Fruit fly (Drosophila melanogaster) whole organism, embryonic: ENCODE measurements around the gene CG46059.

ENCODE experiments used
- Adf1 ChIP-seq: fragments of 200-800 bp; sonication (Bioruptor generic); IDR thresholded peaks from 2 replicates; pipeline ENCODE4 v1.3.6; 2022; ENCODE audit warnings: missing biosample characterization, missing genetic modification characterization
- Antp ChIP-seq: fragments of 200-800 bp; sonication (Bioruptor generic); optimal IDR thresholded peaks from 3 replicates; lab custom pipeline; 2016; ENCODE audit warnings: missing biosample characterization, missing genetic modification characterization
- Atf-2 ChIP-seq: fragments of 200-800 bp; sonication (Bioruptor generic); optimal IDR thresholded peaks from 2 replicates; lab custom pipeline; 2016; ENCODE audit warnings: missing biosample characterization, missing genetic modification characterization
- B-H2 ChIP-seq: fragments of 200-800 bp; sonication (Bioruptor generic); optimal IDR thresholded peaks from 2 replicates; lab custom pipeline; 2018; ENCODE audit warnings: missing biosample characterization, mild to moderate bottlenecking, missing genetic modification characterization
- CG11695 ChIP-seq: fragments of 200-800 bp; sonication (Bioruptor generic); IDR thresholded peaks from 3 replicates; pipeline ENCODE4 v1.3.6; 2022; ENCODE audit warnings: missing biosample characterization, missing genetic modification characterization
- CG12219 ChIP-seq: fragments of 200-800 bp; sonication (Bioruptor generic); optimal IDR thresholded peaks from 3 replicates; lab custom pipeline; 2018; ENCODE audit warnings: missing biosample characterization, mild to moderate bottlenecking, missing genetic modification characterization
- CG13424 ChIP-seq: fragments of 200-800 bp; sonication (Bioruptor generic); optimal IDR thresholded peaks from 2 replicates; lab custom pipeline; 2019; ENCODE audit warnings: missing biosample characterization, mild to moderate bottlenecking, missing genetic modification characterization, moderate library complexity
- CG2875 ChIP-seq: fragments of 200-800 bp; sonication (Bioruptor generic); optimal IDR thresholded peaks from 2 replicates; lab custom pipeline; 2017; ENCODE audit warnings: missing biosample characterization, mild to moderate bottlenecking, missing genetic modification characterization, missing genetic modification reagents
- CG31441 ChIP-seq: fragments of 200-800 bp; sonication (Bioruptor generic); IDR thresholded peaks from 2 replicates; pipeline ENCODE4 v1.3.6; 2022; ENCODE audit warnings: missing biosample characterization, missing genetic modification characterization
- CG4282 ChIP-seq: fragments of 200-800 bp; sonication (Bioruptor generic); optimal IDR thresholded peaks from 2 replicates; lab custom pipeline; 2016; ENCODE audit warnings: missing biosample characterization, missing genetic modification characterization
- CG4617 ChIP-seq: fragments of 200-800 bp; sonication (Bioruptor generic); optimal IDR thresholded peaks from 3 replicates; lab custom pipeline; 2016; ENCODE audit warnings: missing biosample characterization, missing genetic modification characterization, borderline replicate concordance
- CG4820 ChIP-seq: fragments of 200-800 bp; sonication (Bioruptor generic); optimal IDR thresholded peaks from 3 replicates; lab custom pipeline; 2016; ENCODE audit warnings: missing biosample characterization, missing genetic modification characterization
- CG6254 ChIP-seq: fragments of 200-800 bp; sonication (Bioruptor generic); optimal IDR thresholded peaks from 3 replicates; lab custom pipeline; 2017; ENCODE audit warnings: mild to moderate bottlenecking, missing biosample characterization, missing genetic modification reagents, missing genetic modification characterization
- CG6813 ChIP-seq: fragments of 200-800 bp; sonication (Bioruptor generic); optimal IDR thresholded peaks from 2 replicates; lab custom pipeline; 2017; ENCODE audit warnings: missing biosample characterization, missing genetic modification characterization, mild to moderate bottlenecking, moderate library complexity, missing genetic modification reagents
- CG7839 ChIP-seq: fragments of 200-800 bp; sonication (Bioruptor generic); optimal IDR thresholded peaks from 3 replicates; lab custom pipeline; 2018; ENCODE audit warnings: missing biosample characterization, mild to moderate bottlenecking, missing genetic modification characterization, moderate library complexity
- Camta ChIP-seq: fragments of 200-800 bp; sonication (Bioruptor generic); optimal IDR thresholded peaks from 2 replicates; lab custom pipeline; 2016; ENCODE audit warnings: missing biosample characterization, missing genetic modification characterization
- Dip3 ChIP-seq: fragments of 200-800 bp; sonication (Bioruptor generic); optimal IDR thresholded peaks from 3 replicates; lab custom pipeline; 2016; ENCODE audit warnings: missing biosample characterization, missing genetic modification characterization
- Fer2 ChIP-seq: fragments of 200-800 bp; sonication (Bioruptor generic); optimal IDR thresholded peaks from 2 replicates; lab custom pipeline; 2018; ENCODE audit warnings: missing biosample characterization, mild to moderate bottlenecking, missing genetic modification characterization, moderate library complexity
- Lpt ChIP-seq: fragments of >200 bp; optimal IDR thresholded peaks from 2 replicates; lab custom pipeline; 2018; ENCODE audit warnings: missing biosample characterization, missing genetic modification characterization
- Mrtf ChIP-seq: fragments of 200-800 bp; sonication (Bioruptor generic); IDR thresholded peaks from 3 replicates; pipeline ENCODE4 v1.3.6; 2022; ENCODE audit warnings: missing biosample characterization, missing genetic modification characterization
- NC2α ChIP-seq: fragments of 200-800 bp; sonication (Bioruptor generic); optimal IDR thresholded peaks from 2 replicates; lab custom pipeline; 2016; ENCODE audit warnings: missing biosample characterization, missing genetic modification characterization
- Taf1 ChIP-seq: fragments of 200-800 bp; sonication (Bioruptor generic); IDR thresholded peaks from 2 replicates; pipeline ENCODE4 v1.3.6; 2022; ENCODE audit warnings: missing biosample characterization, missing genetic modification characterization
- al ChIP-seq: fragments of 200-800 bp; sonication (Bioruptor generic); IDR thresholded peaks from 2 replicates; pipeline ENCODE4 v1.3.6; 2022; ENCODE audit warnings: missing biosample characterization, missing genetic modification characterization
- amos ChIP-seq: fragments of 200-800 bp; sonication (Bioruptor generic); IDR thresholded peaks from 2 replicates; pipeline ENCODE4 v1.3.6; 2022; ENCODE audit warnings: missing biosample characterization, missing genetic modification characterization; ENCODE audit not compliant: partially characterized antibody
- ara ChIP-seq: fragments of 200-800 bp; sonication (Bioruptor generic); IDR thresholded peaks from 2 replicates; pipeline ENCODE4 v1.3.6; 2022; ENCODE audit warnings: missing biosample characterization, missing genetic modification characterization
- ash1 ChIP-seq: fragments of 200-800 bp; sonication (Bioruptor generic); optimal IDR thresholded peaks from 2 replicates; lab custom pipeline; 2018; ENCODE audit warnings: missing biosample characterization, mild to moderate bottlenecking, missing genetic modification characterization
- bigmax ChIP-seq: fragments of 200-800 bp; sonication (Bioruptor generic); optimal IDR thresholded peaks from 2 replicates; lab custom pipeline; 2018; ENCODE audit warnings: missing biosample characterization, mild to moderate bottlenecking, missing genetic modification characterization
- btn ChIP-seq: fragments of 200-800 bp; sonication (Bioruptor generic); optimal IDR thresholded peaks from 2 replicates; lab custom pipeline; 2016; ENCODE audit warnings: missing biosample characterization, missing genetic modification characterization
- caup ChIP-seq: fragments of 200-800 bp; sonication (Bioruptor generic); optimal IDR thresholded peaks from 3 replicates; lab custom pipeline; 2017; ENCODE audit warnings: missing biosample characterization, mild to moderate bottlenecking, missing genetic modification characterization, moderate library complexity; ENCODE audit not compliant: severe bottlenecking
- crol ChIP-seq: fragments of 200-800 bp; sonication (Bioruptor generic); IDR thresholded peaks from 2 replicates; pipeline ENCODE4 v1.3.6; 2022; ENCODE audit warnings: missing biosample characterization, missing genetic modification characterization
- esg ChIP-seq: fragments of 200-800 bp; sonication (Bioruptor generic); conservative IDR thresholded peaks from 2 replicates; pipeline ENCODE4 v1.3.6; 2022; ENCODE audit warnings: missing biosample characterization, missing genetic modification characterization
- gem ChIP-seq: fragments of 200-800 bp; sonication (Bioruptor generic); optimal IDR thresholded peaks from 2 replicates; lab custom pipeline; 2019; ENCODE audit warnings: missing biosample characterization, mild to moderate bottlenecking, missing genetic modification characterization, moderate library complexity
- gfzf ChIP-seq: fragments of 200-800 bp; sonication (Bioruptor generic); optimal IDR thresholded peaks from 2 replicates; lab custom pipeline; 2016; ENCODE audit warnings: missing biosample characterization, mild to moderate bottlenecking, missing genetic modification characterization, moderate library complexity
- gsb ChIP-seq: fragments of 200-800 bp; sonication (Bioruptor generic); IDR thresholded peaks from 2 replicates; pipeline ENCODE4 v1.3.6; 2022; ENCODE audit warnings: missing biosample characterization, missing genetic modification characterization
- ham ChIP-seq: fragments of 200-800 bp; sonication (Bioruptor generic); IDR thresholded peaks from 2 replicates; pipeline ENCODE4 v1.3.6; 2022; ENCODE audit warnings: missing biosample characterization, missing genetic modification characterization
- lilli ChIP-seq: fragments of 200-800 bp; sonication (Bioruptor generic); optimal IDR thresholded peaks from 3 replicates; lab custom pipeline; 2016; ENCODE audit warnings: missing biosample characterization, missing genetic modification characterization
- org-1 ChIP-seq: fragments of 200-800 bp; sonication (Bioruptor generic); optimal IDR thresholded peaks from 2 replicates; lab custom pipeline; 2017; ENCODE audit warnings: missing biosample characterization, missing genetic modification characterization
- ro ChIP-seq: fragments of 200-800 bp; sonication (Bioruptor generic); IDR thresholded peaks from 2 replicates; pipeline ENCODE4 v1.3.6; 2022; ENCODE audit warnings: missing biosample characterization, missing genetic modification characterization
- sc ChIP-seq, 3 experiments: fragments of >200 bp in 2 of 3; fragments of 200-800 bp in 1 of 3; sonication (Bioruptor generic) in 1 of 3; optimal IDR thresholded peaks; 2 replicates in 2 of 3; 3 replicates in 1 of 3; lab custom pipeline; 2017; ENCODE audit warnings: mild to moderate bottlenecking in 1 of 3, missing biosample characterization in 1 of 3, missing genetic modification characterization in 1 of 3, missing genetic modification reagents in 1 of 3
- sd ChIP-seq: fragments of 200-800 bp; sonication (Bioruptor generic); optimal IDR thresholded peaks from 3 replicates; lab custom pipeline; 2018; ENCODE audit warnings: missing biosample characterization, mild to moderate bottlenecking, missing genetic modification characterization, moderate library complexity
- sna ChIP-seq: fragments of 200-800 bp; sonication (Bioruptor generic); IDR thresholded peaks from 2 replicates; pipeline ENCODE4 v1.3.6; 2022; ENCODE audit warnings: missing biosample characterization, missing genetic modification characterization; ENCODE audit not compliant: partially characterized antibody
- sob ChIP-seq: fragments of 200-800 bp; sonication (Bioruptor generic); IDR thresholded peaks from 2 replicates; pipeline ENCODE4 v1.3.6; 2022; ENCODE audit warnings: missing biosample characterization, missing genetic modification characterization
- sqz ChIP-seq: fragments of 200-800 bp; sonication (Bioruptor generic); optimal IDR thresholded peaks from 3 replicates; lab custom pipeline; 2018; ENCODE audit warnings: missing biosample characterization, mild to moderate bottlenecking, missing genetic modification characterization
- tna ChIP-seq: fragments of 200-800 bp; sonication (Bioruptor generic); IDR thresholded peaks from 2 replicates; pipeline ENCODE4 v1.3.6; 2022; ENCODE audit warnings: missing biosample characterization, missing genetic modification characterization; ENCODE audit not compliant: partially characterized antibody
- tx ChIP-seq: fragments of 200-800 bp; sonication (Bioruptor generic); optimal IDR thresholded peaks from 2 replicates; lab custom pipeline; 2016; ENCODE audit warnings: missing biosample characterization, missing genetic modification characterization
- wdn ChIP-seq: fragments of 200-800 bp; sonication (Bioruptor generic); IDR thresholded peaks from 2 replicates; pipeline ENCODE4 v1.3.6; 2022; ENCODE audit warnings: missing biosample characterization, missing genetic modification characterization
- zen ChIP-seq: fragments of 200-800 bp; sonication (Bioruptor generic); optimal IDR thresholded peaks from 3 replicates; lab custom pipeline; 2018; ENCODE audit warnings: missing biosample characterization, mild to moderate bottlenecking, missing genetic modification characterization, moderate library complexity

The CG46059 gene

DNA sequence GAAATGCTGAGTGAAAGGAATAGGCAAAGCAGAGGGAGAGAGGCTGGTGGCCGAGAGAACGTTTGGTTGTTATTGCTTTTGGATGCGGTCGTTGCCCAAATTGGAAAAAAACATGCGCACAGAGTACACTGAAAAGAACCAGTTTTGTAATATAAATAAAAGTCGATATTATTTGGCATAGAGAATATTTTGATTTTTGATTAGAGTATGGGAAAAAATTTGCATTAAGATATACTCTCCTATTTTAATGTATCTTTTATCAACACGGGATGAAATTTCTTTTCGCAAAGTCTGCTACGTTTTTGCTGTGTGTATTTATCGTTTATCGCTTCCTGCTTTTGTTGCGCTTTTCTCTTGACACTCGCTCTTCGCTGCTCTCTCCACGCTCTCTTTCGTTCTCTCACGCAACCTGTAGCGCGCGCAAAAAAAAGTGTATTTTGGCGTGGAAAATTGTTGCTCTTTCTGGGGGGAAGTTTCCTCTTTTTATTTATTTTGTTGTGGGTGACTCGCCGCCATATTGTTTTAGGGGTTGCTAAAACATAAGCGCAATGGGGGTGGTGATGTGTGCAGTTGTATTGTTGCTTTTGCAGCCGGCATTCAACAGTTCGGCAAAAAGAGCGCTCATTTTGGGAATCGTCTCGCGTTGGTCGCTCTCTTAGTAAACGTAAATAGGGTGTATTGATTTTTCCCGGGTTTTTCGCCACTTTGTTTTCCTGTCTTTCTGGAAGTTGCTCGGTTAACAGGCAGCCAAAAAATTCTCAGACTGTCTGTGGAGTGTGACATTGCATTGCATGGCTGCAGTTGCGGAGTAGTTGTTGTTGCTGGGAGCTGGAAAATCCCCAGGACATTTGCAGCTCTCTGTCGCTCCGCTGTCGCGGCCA lies 18.4 kb downstream of the CG46059 start (continued):
- TF ChIP-seq al (GFP tag; lab: Robert Waterston, UW) (peak; percentile 89), Mrtf (GFP tag; lab: Robert Waterston, UW) (peak; percentile 94), CG4820 (GFP tag; lab: Kevin White, UChicago) (peak; percentile 94), wdn (GFP tag; lab: Robert Waterston, UW) (peak; percentile 94), CG13424 (peak; percentile 97), CG4617 (peak; percentile 89), gsb (GFP tag; lab: Robert Waterston, UW) (peak; percentile 96), sna (GFP tag; lab: Robert Waterston, UW) (0 out of 2 replicates have a peak, but pooled peaks have one; percentile 18), ro (GFP tag; lab: Robert Waterston, UW) (peak; percentile 92), ash1 (GFP tag; lab: Kevin White, UChicago) (no peak)
- TF ChIP-seq, all 482 proteins: peak for 436

DNA sequence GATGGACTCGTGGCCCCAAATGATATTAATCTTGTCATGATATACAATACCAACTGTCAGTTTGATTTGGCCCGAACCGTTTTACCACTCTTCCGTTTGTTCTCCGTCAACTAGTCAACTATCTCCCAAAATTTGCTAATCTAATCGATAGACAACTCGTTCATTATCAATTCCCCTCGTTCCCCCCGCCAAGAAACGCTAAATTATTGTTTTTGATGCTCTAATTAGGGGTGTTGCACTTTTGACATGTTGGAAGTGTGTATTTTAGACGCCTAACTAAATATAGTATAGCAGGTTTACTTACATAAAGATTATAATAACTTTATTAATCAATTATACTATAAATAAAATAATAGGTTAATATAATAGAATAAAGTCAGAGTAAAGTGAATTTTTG lies 19.6 kb downstream of the CG46059 start:
- TF ChIP-seq btn (GFP tag; lab: Kevin White, UChicago) (no peak), ham (GFP tag; lab: Robert Waterston, UW) (no peak), Camta (GFP tag; lab: Kevin White, UChicago) (no peak), org-1 (GFP tag; lab: Kevin White, UChicago) (no peak), CG4282 (GFP tag; lab: Kevin White, UChicago) (no peak), ara (GFP tag; lab: Robert Waterston, UW) (no peak), CG6813 (GFP tag; lab: Kevin White, UChicago) (no peak), NC2α (GFP tag; lab: Kevin White, UChicago) (no peak), Atf-2 (GFP tag; lab: Kevin White, UChicago) (no peak), Lpt (GFP tag; lab: Kevin White, UChicago) (no peak), Fer2 (tag; lab: Kevin White, UChicago) (no peak), CG6254 (GFP tag; lab: Kevin White, UChicago) (no peak), gfzf (GFP tag; lab: Kevin White, UChicago) (no peak), sd (tag; lab: Kevin White, UChicago) (no peak), tna (GFP tag; lab: Robert Waterston, UW) (no peak), CG11695 (GFP tag; lab: Robert Waterston, UW) (0 out of 3 replicates have a peak, but pooled peaks have one; percentile 40), caup (GFP tag; lab: Kevin White, UChicago) (peak; percentile 26), lilli (no peak), CG12219 (no peak), tx (GFP tag; lab: Kevin White, UChicago) (no peak), CG2875 (no peak), crol (GFP tag; lab: Robert Waterston, UW) (peak; percentile 45), bigmax (GFP tag; lab: Kevin White, UChicago) (no peak), CG7839 (peak; percentile 39), gem (tag; lab: Kevin White, UChicago) (no peak), zen (no peak), Adf1 (GFP tag; lab: Robert Waterston, UW) (no peak), CG31441 (GFP tag; lab: Robert Waterston, UW) (0 out of 2 replicates have a peak, but pooled peaks have one; percentile 19), sqz (GFP tag; lab: Kevin White, UChicago) (no peak), esg (GFP tag; lab: Robert Waterston, UW) (no peak), sc (optimal IDR thresholded peaks at IDR 0.05; lab: Kevin White, UChicago) (no peak), sc (GFP tag; optimal IDR thresholded peaks at IDR 0.05; lab: Kevin White, UChicago) (no peak), amos (GFP tag; lab: Robert Waterston, UW) (no peak), sob (GFP tag; lab: Robert Waterston, UW) (no peak), Dip3 (GFP tag; lab: Kevin White, UChicago) (no peak), B-H2 (GFP tag; lab: Kevin White, UChicago) (no peak), Taf1 (GFP tag; lab: Robert Waterston, UW) (no peak), Antp (GFP tag; lab: Kevin White, UChicago) (no peak)
